Fruit fly (Drosophila melanogaster) whole organism, prepupa: ENCODE data around the gene Osi8.

ENCODE experiments used
- CG10669 ChIP-seq: fragments of 200-800 bp; sonication (Bioruptor generic); optimal IDR thresholded peaks from 3 replicates; lab custom pipeline; 2018; ENCODE audit warnings: missing biosample characterization, mild to moderate bottlenecking, missing genetic modification characterization, moderate library complexity
- CG11762 ChIP-seq: fragments of 200-800 bp; sonication (Bioruptor generic); optimal IDR thresholded peaks from 3 replicates; lab custom pipeline; 2016; ENCODE audit warnings: missing biosample characterization, missing genetic modification characterization; ENCODE audit not compliant: insufficient read depth
- CG6808 ChIP-seq: fragments of 200-800 bp; sonication (Bioruptor generic); optimal IDR thresholded peaks from 3 replicates; lab custom pipeline; 2017; ENCODE audit warnings: missing biosample characterization, missing genetic modification characterization, mild to moderate bottlenecking, moderate library complexity, missing genetic modification reagents
- CG6854 ChIP-seq: fragments of 200-800 bp; sonication (Bioruptor generic); optimal IDR thresholded peaks from 2 replicates; lab custom pipeline; 2017; ENCODE audit warnings: missing biosample characterization, mild to moderate bottlenecking, missing genetic modification characterization
- Gug ChIP-seq: fragments of 200-800 bp; sonication (Bioruptor generic); IDR thresholded peaks from 2 replicates; pipeline ENCODE4 v1.3.6; 2022; ENCODE audit warnings: missing biosample characterization, missing genetic modification characterization

- TF ChIP-seq CG6854 (GFP tag; lab: Kevin White, UChicago): no peak
- TF ChIP-seq CG11762: no peak
- no peak for TF ChIP-seq CG10669 (GFP tag; lab: Kevin White, UChicago)
- TF ChIP-seq CG6808 (GFP tag; lab: Kevin White, UChicago): no peak
- no peak for TF ChIP-seq Gug
These were observed 33.3 kb upstream of the Osi8 start, which contains the start of gene Osi4 for dm6 chr3R:6221681-6222080.
